Fruit fly (Drosophila melanogaster) whole organism, pupa: ENCODE measurements around the gene GV1.
A peak's percentile ranks its signal among the peaks of the same experiment; 100 is the strongest.

Experiments
- CG12605 ChIP-seq: fragments of 200-800 bp; sonication (Bioruptor generic); IDR thresholded peaks from 2 replicates; pipeline ENCODE4 v1.3.6; 2022; ENCODE audit warnings: missing biosample characterization, missing genetic modification characterization
- CG14655 ChIP-seq: fragments of 200-800 bp; sonication (Bioruptor generic); optimal IDR thresholded peaks from 3 replicates; lab custom pipeline; 2017; ENCODE audit warnings: mild to moderate bottlenecking, missing biosample characterization, missing genetic modification reagents, missing genetic modification characterization
- CG15710 ChIP-seq: fragments of 200-800 bp; sonication (Bioruptor generic); optimal IDR thresholded peaks from 2 replicates; lab custom pipeline; 2018; ENCODE audit warnings: missing biosample characterization, mild to moderate bottlenecking, missing genetic modification characterization, moderate library complexity
- CG4496 ChIP-seq: fragments of 200-800 bp; sonication (Bioruptor generic); IDR thresholded peaks from 3 replicates; pipeline ENCODE4 v1.3.6; 2022; ENCODE audit warnings: missing biosample characterization, missing genetic modification characterization
- CG8301 ChIP-seq: fragments of 200-800 bp; sonication (Bioruptor generic); optimal IDR thresholded peaks from 2 replicates; lab custom pipeline; 2018; ENCODE audit warnings: missing biosample characterization, mild to moderate bottlenecking, missing genetic modification characterization
- D1 ChIP-seq: fragments of 200-800 bp; sonication (Bioruptor generic); optimal IDR thresholded peaks from 2 replicates; lab custom pipeline; 2018; ENCODE audit warnings: missing biosample characterization, mild to moderate bottlenecking, missing genetic modification characterization, moderate library complexity
- EcR ChIP-seq: fragments of 200-800 bp; sonication (Bioruptor generic); optimal IDR thresholded peaks from 3 replicates; lab custom pipeline; 2019; ENCODE audit warnings: missing biosample characterization, missing genetic modification characterization, mild to moderate bottlenecking, moderate library complexity, missing genetic modification reagents
- Pif1A ChIP-seq: fragments of 200-800 bp; sonication (Bioruptor generic); optimal IDR thresholded peaks from 3 replicates; lab custom pipeline; 2016; ENCODE audit warnings: missing biosample characterization, missing genetic modification characterization
- Pif1B ChIP-seq: fragments of 200-800 bp; sonication (Bioruptor generic); optimal IDR thresholded peaks from 3 replicates; lab custom pipeline; 2016; ENCODE audit warnings: missing biosample characterization, missing genetic modification characterization
- fd96Ca ChIP-seq: fragments of 200-800 bp; sonication (Bioruptor generic); IDR thresholded peaks from 3 replicates; pipeline ENCODE4 v1.3.6; 2022; ENCODE audit warnings: missing biosample characterization, missing genetic modification characterization
- gl ChIP-seq: fragments of 200-800 bp; sonication (Bioruptor generic); optimal IDR thresholded peaks from 2 replicates; lab custom pipeline; 2018; ENCODE audit warnings: missing biosample characterization, mild to moderate bottlenecking, missing genetic modification characterization

- peak; percentile 77 for TF ChIP-seq CG14655
- TF ChIP-seq CG15710: peak; percentile 40
- no peak for TF ChIP-seq EcR (GFP tag; lab: Kevin White, UChicago)
- TF ChIP-seq Pif1B: peak; percentile 66
- TF ChIP-seq CG4496 (GFP tag; lab: Robert Waterston, UW): peak; percentile 89
- TF ChIP-seq D1 (tag; lab: Kevin White, UChicago): no peak
- peak; percentile 74 for TF ChIP-seq CG12605 (GFP tag; lab: Robert Waterston, UW)
- TF ChIP-seq CG8301 (tag; lab: Kevin White, UChicago): peak; percentile 66
- TF ChIP-seq gl (tag; lab: Kevin White, UChicago): no peak
- TF ChIP-seq fd96Ca: peak; percentile 82
- peak; percentile 75 for TF ChIP-seq Pif1A (GFP tag; lab: Kevin White, UChicago)
Measured at dm6 chr3L:1829539-1829938, 19.2 kb downstream of the GV1 start.
